Worm (Caenorhabditis elegans): ENCODE results near the gene Y38E10A.17.
A peak's percentile ranks its signal among the peaks of the same experiment; 100 is the strongest.

Y38E10A.17 gene

ce11 chrII:12654447-12654846 is 19.8 kb upstream of the Y38E10A.17 start, which contains the start of gene rgs-4:
TSS of gene rgs-4 (plus strand) at chrII:12654747.
- TF ChIP-seq ceh-34 (tag; optimal IDR thresholded peaks at IDR 0.05) = no peak
- TF ChIP-seq nhr-232 (tag; optimal IDR thresholded peaks at IDR 0.05) = no peak
- TF ChIP-seq Y22D7AL.16 (tag; optimal IDR thresholded peaks at IDR 0.05) = no peak
- TF ChIP-seq hlh-6 (tag; optimal IDR thresholded peaks at IDR 0.05) = no peak
- no peak for TF ChIP-seq sox-4 (tag; optimal IDR thresholded peaks at IDR 0.05)
- no peak for TF ChIP-seq ceh-24 (tag; optimal IDR thresholded peaks at IDR 0.05)
- TF ChIP-seq odd-2 (tag; optimal IDR thresholded peaks at IDR 0.05) = no peak
- TF ChIP-seq lin-11 (tag; optimal IDR thresholded peaks at IDR 0.05) = no peak
- TF ChIP-seq hlh-30 (tag; optimal IDR thresholded peaks at IDR 0.05; ENCODE audit: insufficient read depth) = no peak
- TF ChIP-seq pros-1 (tag; optimal IDR thresholded peaks at IDR 0.05) = no peak
- TF ChIP-seq ceh-19 (GFP tag; optimal IDR thresholded peaks at IDR 0.05) = no peak
- no peak for TF ChIP-seq pha-4 (tag; optimal IDR thresholded peaks at IDR 0.05)
- no peak for TF ChIP-seq pat-9 (tag; optimal IDR thresholded peaks at IDR 0.05)
- no peak for TF ChIP-seq nfya-1 (tag; optimal IDR thresholded peaks at IDR 0.05)
- TF ChIP-seq unc-3 (GFP tag; conservative IDR thresholded peaks at IDR 0.05) = no peak
- TF ChIP-seq unc-3 (tag; optimal IDR thresholded peaks at IDR 0.05) = no peak
- TF ChIP-seq hlh-8 (tag; optimal IDR thresholded peaks at IDR 0.05) = no peak
- no peak for TF ChIP-seq tbx-7 (tag; optimal IDR thresholded peaks at IDR 0.05)
- no peak for TF ChIP-seq tbx-2 (tag; optimal IDR thresholded peaks at IDR 0.05)
- TF ChIP-seq syd-9 (tag; optimal IDR thresholded peaks at IDR 0.05) = no peak

- TF ChIP-seq K02D7.2 (tag; optimal IDR thresholded peaks at IDR 0.05) (no peak), odd-2 (tag; optimal IDR thresholded peaks at IDR 0.05) (no peak), nhr-11 (tag; optimal IDR thresholded peaks at IDR 0.05) (no peak), syd-9 (tag; optimal IDR thresholded peaks at IDR 0.05) (no peak), ceh-22 (tag; optimal IDR thresholded peaks at IDR 0.05) (no peak), tbx-7 (tag; optimal IDR thresholded peaks at IDR 0.05) (no peak), gmeb-2 (tag; optimal IDR thresholded peaks at IDR 0.05) (no peak), pat-9 (tag; optimal IDR thresholded peaks at IDR 0.05) (no peak), dmd-4 (tag; optimal IDR thresholded peaks at IDR 0.05; ENCODE audit: borderline replicate concordance) (no peak), ttx-3 (tag; optimal IDR thresholded peaks at IDR 0.05) (no peak), ref-2 (tag; optimal IDR thresholded peaks at IDR 0.05) (no peak), hlh-6 (tag; optimal IDR thresholded peaks at IDR 0.05) (no peak), K09A11.1 (tag; optimal IDR thresholded peaks at IDR 0.05; ENCODE audit: insufficient read depth) (no peak), unc-86 (tag; optimal IDR thresholded peaks at IDR 0.05) (no peak), ets-4 (tag; optimal IDR thresholded peaks at IDR 0.05) (no peak)
Measured at ce11 chrII:12640370-12640769, 5.8 kb upstream of the Y38E10A.17 start, which contains the start of gene nhr-235. TSS of gene nhr-235 (plus strand) at chrII:12640670.

ce11 chrII:12636602-12637001 is 2.0 kb upstream of the Y38E10A.17 start, which contains the start of gene nhr-234:
TSS of gene nhr-234 (plus strand) at chrII:12636678.
- TF ChIP-seq fax-1 (tag; optimal IDR thresholded peaks at IDR 0.05) (no peak), dve-1 (tag; optimal IDR thresholded peaks at IDR 0.05) (peak; percentile 68)

ce11 chrII:12630888-12631287 is 3.7 kb downstream of the Y38E10A.17 start, which contains the start of gene Y38E10A.34:
TSS of gene Y38E10A.34 (plus strand) at chrII:12631188.
- TF ChIP-seq ceh-22 (tag; optimal IDR thresholded peaks at IDR 0.05) = no peak
- TF ChIP-seq K02D7.2 (tag; optimal IDR thresholded peaks at IDR 0.05) = no peak
- TF ChIP-seq hlh-30 (tag; optimal IDR thresholded peaks at IDR 0.05; ENCODE audit: insufficient read depth) = no peak
- TF ChIP-seq hlh-8 (tag; optimal IDR thresholded peaks at IDR 0.05) = no peak

ce11 chrII:12629387-12629786 is 5.2 kb downstream of the Y38E10A.17 start, which contains the start of gene Y38E10A.28:
TSS of gene Y38E10A.28 (plus strand) at chrII:12629687.
- TF ChIP-seq dve-1 (tag; optimal IDR thresholded peaks at IDR 0.05) (no peak), tbx-7 (tag; optimal IDR thresholded peaks at IDR 0.05) (no peak), ceh-34 (tag; optimal IDR thresholded peaks at IDR 0.05) (no peak), ceh-45 (GFP tag; IDR thresholded peaks at IDR 0.05) (no peak), che-1 (tag; optimal IDR thresholded peaks at IDR 0.05) (no peak), unc-42 (tag; optimal IDR thresholded peaks at IDR 0.05) (no peak), nhr-232 (tag; optimal IDR thresholded peaks at IDR 0.05) (no peak), hlh-6 (tag; optimal IDR thresholded peaks at IDR 0.05) (no peak), T23F11.4 (GFP tag; optimal IDR thresholded peaks at IDR 0.05) (no peak), ztf-16 (tag; optimal IDR thresholded peaks at IDR 0.05) (no peak), lin-11 (tag; optimal IDR thresholded peaks at IDR 0.05) (no peak), ceh-6 (GFP tag; optimal IDR thresholded peaks at IDR 0.05) (no peak), ceh-48 (tag; optimal IDR thresholded peaks at IDR 0.05) (no peak), ceh-14 (tag; optimal IDR thresholded peaks at IDR 0.05) (no peak), C38D4.7 (GFP tag; optimal IDR thresholded peaks at IDR 0.05) (no peak), unc-3 (GFP tag; conservative IDR thresholded peaks at IDR 0.05) (no peak), unc-3 (tag; optimal IDR thresholded peaks at IDR 0.05) (no peak), unc-55 (GFP tag; optimal IDR thresholded peaks at IDR 0.05) (no peak), ceh-2 (tag; optimal IDR thresholded peaks at IDR 0.05) (no peak), odd-2 (tag; optimal IDR thresholded peaks at IDR 0.05) (no peak), unc-86 (tag; optimal IDR thresholded peaks at IDR 0.05) (no peak)
